Fruit fly (Drosophila melanogaster): ENCODE results near the gene AP-2sigma.
A peak's percentile ranks its signal among the peaks of the same experiment; 100 is the strongest.

The AP-2sigma gene

dm6 chr3R:21296038-21296727 lies 26.3 kb upstream of the AP-2sigma start (continued):
- peak; percentile 83 for TF ChIP-seq Hmx (GFP tag; optimal IDR thresholded peaks at IDR 0.05)
- no peak for TF ChIP-seq ci (GFP tag; IDR thresholded peaks at IDR 0.05)
- TF ChIP-seq Nf-YA (GFP tag; IDR thresholded peaks at IDR 0.05): no peak
- TF ChIP-seq Rx (GFP tag; IDR thresholded peaks at IDR 0.05): no peak
- TF ChIP-seq trh (GFP tag; optimal IDR thresholded peaks at IDR 0.05): peak; percentile 72
- TF ChIP-seq YL-1 (GFP tag; optimal IDR thresholded peaks at IDR 0.05): peak; percentile 75
- no peak for TF ChIP-seq sc (optimal IDR thresholded peaks at IDR 0.05)
- peak; percentile 69 for TF ChIP-seq sc (GFP tag; optimal IDR thresholded peaks at IDR 0.05)
- TF ChIP-seq CG11695 (GFP tag; IDR thresholded peaks at IDR 0.05): no peak
- TF ChIP-seq CG10462 (GFP tag; optimal IDR thresholded peaks at IDR 0.05): peak; percentile 73
- peak; percentile 93 for TF ChIP-seq Sox100B (GFP tag; optimal IDR thresholded peaks at IDR 0.05)
- TF ChIP-seq Neu2 (GFP tag; optimal IDR thresholded peaks at IDR 0.05; ENCODE audit: borderline replicate concordance): no peak
- peak; percentile 58 for TF ChIP-seq CG31365 (tag; optimal IDR thresholded peaks at IDR 0.05)
- TF ChIP-seq pnt (GFP tag; optimal IDR thresholded peaks at IDR 0.05): no peak
- no peak for TF ChIP-seq CG3726 (GFP tag; IDR thresholded peaks at IDR 0.05)
- no peak for TF ChIP-seq so (GFP tag; IDR thresholded peaks at IDR 0.05)
- TF ChIP-seq onecut (GFP tag; IDR thresholded peaks at IDR 0.05): peak; percentile 97
- TF ChIP-seq dm (GFP tag; optimal IDR thresholded peaks at IDR 0.05): peak; percentile 43
- peak; percentile 45 for TF ChIP-seq CG12744 (GFP tag; optimal IDR thresholded peaks at IDR 0.05)
- TF ChIP-seq Hr39 (optimal IDR thresholded peaks at IDR 0.05): no peak
- no peak for TF ChIP-seq row (GFP tag; IDR thresholded peaks at IDR 0.05)
- TF ChIP-seq vvl (GFP tag; IDR thresholded peaks at IDR 0.05): no peak
- TF ChIP-seq CG12104 (GFP tag; optimal IDR thresholded peaks at IDR 0.05): peak; percentile 61
- no peak for TF ChIP-seq ara (GFP tag; IDR thresholded peaks at IDR 0.05)
- TF ChIP-seq lola (GFP tag; optimal IDR thresholded peaks at IDR 0.05): peak in 1 of 3 experiments; percentile 89
- peak; percentile 60 for TF ChIP-seq CG4328 (GFP tag; optimal IDR thresholded peaks at IDR 0.05)
- TF ChIP-seq Vsx1 (GFP tag; optimal IDR thresholded peaks at IDR 0.05): peak; percentile 15
- TF ChIP-seq CG12071 (GFP tag; optimal IDR thresholded peaks at IDR 0.05): peak; percentile 79
- TF ChIP-seq CG3407 (GFP tag; optimal IDR thresholded peaks at IDR 0.05): no peak
- no peak for TF ChIP-seq crol (GFP tag; IDR thresholded peaks at IDR 0.05)
- peak; percentile 61 for TF ChIP-seq psq (GFP tag; optimal IDR thresholded peaks at IDR 0.05)
- peak; percentile 66 for TF ChIP-seq CG1529 (GFP tag; optimal IDR thresholded peaks at IDR 0.05)
- TF ChIP-seq Lhr (GFP tag; optimal IDR thresholded peaks at IDR 0.05): peak; percentile 27
- TF ChIP-seq Aef1 (GFP tag; IDR thresholded peaks at IDR 0.05): no peak
- no peak for TF ChIP-seq dati (GFP tag; IDR thresholded peaks at IDR 0.05)
- TF ChIP-seq Dek (tag; optimal IDR thresholded peaks at IDR 0.05): peak; percentile 55
- TF ChIP-seq gsb-n (tag; optimal IDR thresholded peaks at IDR 0.05): no peak
- TF ChIP-seq lbe (GFP tag; optimal IDR thresholded peaks at IDR 0.05): peak; percentile 91
- peak; percentile 80 for TF ChIP-seq mam (GFP tag; optimal IDR thresholded peaks at IDR 0.05)
- peak; percentile 36 to 64 for TF ChIP-seq Trl (optimal IDR thresholded peaks at IDR 0.05)
- peak; percentile 50 for TF ChIP-seq Trl (GFP tag; optimal IDR thresholded peaks at IDR 0.05)
- peak; percentile 62 for TF ChIP-seq bab2 (GFP tag; optimal IDR thresholded peaks at IDR 0.05)
- peak; percentile 89 for TF ChIP-seq CG11504 (tag; optimal IDR thresholded peaks at IDR 0.05)
- peak; percentile 87 for TF ChIP-seq twi (tag; optimal IDR thresholded peaks at IDR 0.05)
- TF ChIP-seq pfk (GFP tag; optimal IDR thresholded peaks at IDR 0.05): peak; percentile 22
- peak; percentile 90 for TF ChIP-seq HmgZ (tag; optimal IDR thresholded peaks at IDR 0.05)
- no peak for TF ChIP-seq lov (optimal IDR thresholded peaks at IDR 0.05)
- no peak for TF ChIP-seq lov (GFP tag; IDR thresholded peaks at IDR 0.05)
- TF ChIP-seq chn (GFP tag; optimal IDR thresholded peaks at IDR 0.05): peak; percentile 75
- TF ChIP-seq Xrp1 (GFP tag; IDR thresholded peaks at IDR 0.05): no peak
- peak; percentile 80 for TF ChIP-seq az2 (GFP tag; optimal IDR thresholded peaks at IDR 0.05)
- TF ChIP-seq tx (GFP tag; optimal IDR thresholded peaks at IDR 0.05): peak; percentile 55
